Worm (Caenorhabditis elegans): ENCODE data around the gene D1054.18.

ce11 chrV:10792775-10793174 is 8.2 kb downstream of the D1054.18 start, which contains the start of gene D1054.10:
- no peak for TF ChIP-seq dao-5 (tag; optimal IDR thresholded peaks at IDR 0.05)
- TF ChIP-seq him-1 (tag; optimal IDR thresholded peaks at IDR 0.05), result no peak
- TF ChIP-seq W03F9.2 (tag; optimal IDR thresholded peaks at IDR 0.05), result no peak
